Worm (Caenorhabditis elegans) whole organism, L4/young adult: ENCODE data around the gene vit-5.

Experiments
- W03F9.2 ChIP-seq: fragments of 150-350 bp; optimal IDR thresholded peaks from 2 replicates; lab custom pipeline; 2014; ENCODE audit warnings: missing biosample characterization, missing genetic modification characterization
- dao-5 ChIP-seq: sonication (generic microtip); optimal IDR thresholded peaks from 2 replicates; lab custom pipeline; 2016; ENCODE audit warnings: missing genotype, missing genetic modification characterization, moderate library complexity, missing compliant biosample characterization
- him-1 ChIP-seq: sonication (generic microtip); optimal IDR thresholded peaks from 2 replicates; lab custom pipeline; 2016; ENCODE audit warnings: missing genotype, missing genetic modification reagents, missing genetic modification characterization, missing compliant biosample characterization

ce11 chrX:3411565-3412022, 8.3 kb downstream of the vit-5 start, which contains the start of gene unc-78:
- no peak for TF ChIP-seq him-1 (tag; lab: Kevin White, UChicago)
- no peak for TF ChIP-seq W03F9.2 (tag; lab: Kevin White, UChicago)
- TF ChIP-seq dao-5, result no peak
